Worm (Caenorhabditis elegans): ENCODE data around the gene F12A10.6.

- no peak for TF ChIP-seq R02D3.7 (tag; optimal IDR thresholded peaks at IDR 0.05)
- no peak for TF ChIP-seq dmd-4 (tag; optimal IDR thresholded peaks at IDR 0.05)
- TF ChIP-seq elt-1 (tag; optimal IDR thresholded peaks at IDR 0.05): no peak
These were observed 2.1 kb upstream of the F12A10.6 start, which contains the start of gene F12A10.1 for ce11 chrII:5496375-5496774.

Measured in whole organism, L2 larva.